Worm (Caenorhabditis elegans) whole organism, L4 larva: ENCODE results near the gene ZK742.6.

Source experiments
- arid-1 ChIP-seq: fragments of 200-800 bp; sonication (Bioruptor generic); conservative IDR thresholded peaks from 2 replicates; pipeline ENCODE4 v1.3.6; 2022; ENCODE audit warnings: missing genetic modification reagents, missing genetic modification characterization, missing compliant biosample characterization
- daf-16 ChIP-seq, 3 experiments: sonication (generic microtip); optimal IDR thresholded peaks; 2 replicates each; lab custom pipeline; 2016 to 2017; ENCODE audit warnings: missing genetic modification characterization in 3 of 3, missing genetic modification reagents in 3 of 3, mild to moderate bottlenecking in 2 of 3, missing compliant biosample characterization in 2 of 3, missing biosample characterization in 1 of 3, moderate library complexity in 1 of 3
- mdl-1 ChIP-seq, 2 experiments: fragments of 150-350 bp in 1 of 2; sonication (generic microtip) in 1 of 2; optimal IDR thresholded peaks; 2 replicates each; lab custom pipeline; 2014 to 2017; ENCODE audit warnings: missing biosample characterization in 2 of 2, missing genetic modification characterization in 2 of 2
- skn-1 ChIP-seq: fragments of 150-350 bp; optimal IDR thresholded peaks from 2 replicates; lab custom pipeline; 2014; ENCODE audit warnings: missing biosample characterization, missing genetic modification characterization
- snpc-1.2 ChIP-seq: fragments of 200-800 bp; sonication (Bioruptor generic); IDR thresholded peaks from 2 replicates; pipeline ENCODE4 v1.3.6; 2022; ENCODE audit warnings: missing genetic modification reagents, missing genetic modification characterization, missing compliant biosample characterization

- TF ChIP-seq mdl-1 (tag; optimal IDR thresholded peaks at IDR 0.05; lab: Kevin White, UChicago) (no peak), skn-1 (no peak), arid-1 (GFP tag; lab: Robert Waterston, UW) (no peak), daf-16 (GFP tag; optimal IDR thresholded peaks at IDR 0.05; lab: Kevin White, UChicago) (no peak), daf-16 (tag; optimal IDR thresholded peaks at IDR 0.05; lab: Kevin White, UChicago) (no peak), snpc-1.2 (GFP tag; lab: Robert Waterston, UW) (no peak)
Observed at ce11 chrV:7839485-7839884, 24.7 kb upstream of the ZK742.6 start, which contains the start of gene C37C3.12.
